Fruit fly (Drosophila melanogaster) whole organism, embryonic: Measurements from ENCODE around the gene CG1738.

Experiments used
- CG13424 ChIP-seq: fragments of 200-800 bp; sonication (Bioruptor generic); optimal IDR thresholded peaks from 2 replicates; lab custom pipeline; 2019; ENCODE audit warnings: missing biosample characterization, mild to moderate bottlenecking, missing genetic modification characterization, moderate library complexity
- CG14667 ChIP-seq: fragments of 200-800 bp; sonication (Bioruptor generic); IDR thresholded peaks from 2 replicates; pipeline ENCODE4 v1.3.6; 2022; ENCODE audit warnings: missing biosample characterization, missing genetic modification characterization
- CG14965 ChIP-seq: fragments of 200-800 bp; sonication (Bioruptor generic); optimal IDR thresholded peaks from 2 replicates; lab custom pipeline; 2016; ENCODE audit warnings: missing biosample characterization, missing genetic modification characterization, borderline replicate concordance
- CG16779 ChIP-seq: fragments of 200-800 bp; sonication (Bioruptor generic); IDR thresholded peaks from 2 replicates; pipeline ENCODE4 v1.3.6; 2022; ENCODE audit warnings: missing biosample characterization, missing genetic modification characterization
- CG2129 ChIP-seq: fragments of 200-800 bp; sonication (Bioruptor generic); IDR thresholded peaks from 2 replicates; pipeline ENCODE4 v1.3.6; 2022; ENCODE audit warnings: missing biosample characterization, missing genetic modification characterization; ENCODE audit not compliant: partially characterized antibody
- CG2202 ChIP-seq: fragments of 200-800 bp; sonication (Bioruptor generic); optimal IDR thresholded peaks from 2 replicates; lab custom pipeline; 2018; ENCODE audit warnings: missing biosample characterization, mild to moderate bottlenecking, missing genetic modification characterization
- CG30020 ChIP-seq: fragments of 200-800 bp; optimal IDR thresholded peaks from 2 replicates; lab custom pipeline; 2019; ENCODE audit warnings: missing biosample characterization, mild to moderate bottlenecking, missing genetic modification characterization, moderate library complexity
- CG5245 ChIP-seq: fragments of 200-800 bp; sonication (Bioruptor generic); optimal IDR thresholded peaks from 3 replicates; lab custom pipeline; 2016; ENCODE audit warnings: missing biosample characterization, missing genetic modification characterization
- CG6813 ChIP-seq: fragments of 200-800 bp; sonication (Bioruptor generic); optimal IDR thresholded peaks from 2 replicates; lab custom pipeline; 2017; ENCODE audit warnings: missing biosample characterization, missing genetic modification characterization, mild to moderate bottlenecking, moderate library complexity, missing genetic modification reagents
- CG6854 ChIP-seq: fragments of 200-800 bp; sonication (Bioruptor generic); optimal IDR thresholded peaks from 3 replicates; lab custom pipeline; 2017; ENCODE audit warnings: missing biosample characterization, mild to moderate bottlenecking, missing genetic modification characterization
- CG8089 ChIP-seq: fragments of 200-800 bp; sonication (Bioruptor generic); optimal IDR thresholded peaks from 3 replicates; lab custom pipeline; 2016; ENCODE audit warnings: missing biosample characterization, missing genetic modification characterization
- CG8281 ChIP-seq: fragments of 200-800 bp; sonication (Bioruptor generic); optimal IDR thresholded peaks from 2 replicates; lab custom pipeline; 2018; ENCODE audit warnings: missing biosample characterization, mild to moderate bottlenecking, missing genetic modification characterization, moderate library complexity
- CG8924 ChIP-seq: fragments of 200-800 bp; optimal IDR thresholded peaks from 3 replicates; lab custom pipeline; 2019; ENCODE audit warnings: missing biosample characterization, mild to moderate bottlenecking, missing genetic modification characterization, moderate library complexity
- CG9437 ChIP-seq: fragments of 200-800 bp; sonication (Bioruptor generic); optimal IDR thresholded peaks from 2 replicates; lab custom pipeline; 2018; ENCODE audit warnings: missing biosample characterization, mild to moderate bottlenecking, missing genetic modification characterization
- CG9727 ChIP-seq: fragments of 200-800 bp; sonication (Bioruptor generic); optimal IDR thresholded peaks from 3 replicates; lab custom pipeline; 2017; ENCODE audit warnings: missing biosample characterization, mild to moderate bottlenecking, missing genetic modification characterization
- D19B ChIP-seq: fragments of 200-800 bp; sonication (Bioruptor generic); optimal IDR thresholded peaks from 2 replicates; lab custom pipeline; 2017; ENCODE audit warnings: missing biosample characterization, mild to moderate bottlenecking, missing genetic modification characterization
- Elba2 ChIP-seq: fragments of 200-800 bp; sonication (Bioruptor generic); optimal IDR thresholded peaks from 3 replicates; lab custom pipeline; 2016; ENCODE audit warnings: missing biosample characterization, missing genetic modification characterization
- Hmx ChIP-seq: fragments of 200-800 bp; sonication (Bioruptor generic); optimal IDR thresholded peaks from 2 replicates; lab custom pipeline; 2016; ENCODE audit warnings: missing biosample characterization, missing genetic modification characterization
- Hr78 ChIP-seq, 2 experiments: fragments of 200-800 bp in 1 of 2; fragments of >200 bp in 1 of 2; sonication (Bioruptor generic) in 1 of 2; optimal IDR thresholded peaks; 2 replicates each; lab custom pipeline; 2017 to 2019; ENCODE audit warnings: missing biosample characterization in 2 of 2, missing genetic modification characterization in 2 of 2, mild to moderate bottlenecking in 1 of 2, moderate library complexity in 1 of 2
- Hsf ChIP-seq: fragments of 200-800 bp; sonication (Bioruptor generic); optimal IDR thresholded peaks from 3 replicates; lab custom pipeline; 2016; ENCODE audit warnings: missing biosample characterization, missing genetic modification characterization
- Lhr ChIP-seq: fragments of 200-800 bp; sonication (Bioruptor generic); optimal IDR thresholded peaks from 3 replicates; lab custom pipeline; 2017; ENCODE audit warnings: mild to moderate bottlenecking, missing biosample characterization, missing genetic modification reagents, missing genetic modification characterization
- Max ChIP-seq: fragments of 200-800 bp; sonication (Bioruptor generic); optimal IDR thresholded peaks from 2 replicates; lab custom pipeline; 2016; ENCODE audit warnings: missing biosample characterization, mild to moderate bottlenecking, missing genetic modification characterization
- NfI ChIP-seq: fragments of 200-800 bp; sonication (Bioruptor generic); optimal IDR thresholded peaks from 3 replicates; lab custom pipeline; 2018; ENCODE audit warnings: missing biosample characterization, mild to moderate bottlenecking, missing genetic modification characterization, moderate library complexity
- Oli ChIP-seq: fragments of 200-800 bp; sonication (Bioruptor generic); optimal IDR thresholded peaks from 2 replicates; lab custom pipeline; 2018; ENCODE audit warnings: missing biosample characterization, mild to moderate bottlenecking, missing genetic modification characterization, moderate library complexity
- PHDP ChIP-seq: fragments of 200-800 bp; sonication (Bioruptor generic); optimal IDR thresholded peaks from 3 replicates; lab custom pipeline; 2018; ENCODE audit warnings: missing biosample characterization, mild to moderate bottlenecking, missing genetic modification characterization, moderate library complexity
- Sox102F ChIP-seq: fragments of 200-800 bp; sonication (Bioruptor generic); optimal IDR thresholded peaks from 2 replicates; lab custom pipeline; 2018; ENCODE audit warnings: missing biosample characterization, mild to moderate bottlenecking, missing genetic modification characterization, moderate library complexity
- Spps ChIP-seq: fragments of 200-800 bp; sonication (Bioruptor generic); optimal IDR thresholded peaks from 2 replicates; lab custom pipeline; 2018; ENCODE audit warnings: missing biosample characterization, mild to moderate bottlenecking, missing genetic modification characterization
- az2 ChIP-seq: fragments of 200-800 bp; sonication (Bioruptor generic); optimal IDR thresholded peaks from 3 replicates; lab custom pipeline; 2016; ENCODE audit warnings: missing biosample characterization, missing genetic modification characterization
- bowl ChIP-seq: fragments of 200-800 bp; sonication (Bioruptor generic); IDR thresholded peaks from 2 replicates; pipeline ENCODE4 v1.3.6; 2022; ENCODE audit warnings: missing biosample characterization, missing genetic modification characterization
- chm ChIP-seq: fragments of 200-800 bp; sonication (Bioruptor generic); IDR thresholded peaks from 2 replicates; pipeline ENCODE4 v1.3.6; 2022; ENCODE audit warnings: missing biosample characterization, missing genetic modification characterization
- crc ChIP-seq: fragments of 200-800 bp; sonication (Bioruptor generic); optimal IDR thresholded peaks from 2 replicates; lab custom pipeline; 2016; ENCODE audit warnings: missing biosample characterization, missing genetic modification characterization
- crol ChIP-seq: fragments of 200-800 bp; sonication (Bioruptor generic); IDR thresholded peaks from 2 replicates; pipeline ENCODE4 v1.3.6; 2022; ENCODE audit warnings: missing biosample characterization, missing genetic modification characterization
- ems ChIP-seq: fragments of 200-800 bp; sonication (Bioruptor generic); optimal IDR thresholded peaks from 3 replicates; lab custom pipeline; 2016; ENCODE audit warnings: missing biosample characterization, missing genetic modification characterization
- gcm ChIP-seq: fragments of 200-800 bp; sonication (Bioruptor generic); optimal IDR thresholded peaks from 2 replicates; lab custom pipeline; 2019; ENCODE audit warnings: missing biosample characterization, mild to moderate bottlenecking, missing genetic modification characterization, moderate library complexity
- h ChIP-seq: fragments of >200 bp; optimal IDR thresholded peaks from 2 replicates; lab custom pipeline; 2017
- her ChIP-seq: fragments of 200-800 bp; sonication (Bioruptor generic); optimal IDR thresholded peaks from 2 replicates; lab custom pipeline; 2016; ENCODE audit warnings: missing biosample characterization, missing genetic modification characterization
- lab ChIP-seq: fragments of 200-800 bp; sonication (Bioruptor generic); optimal IDR thresholded peaks from 3 replicates; lab custom pipeline; 2017; ENCODE audit warnings: missing biosample characterization, missing genetic modification characterization, mild to moderate bottlenecking, moderate library complexity, missing genetic modification reagents
- lmd ChIP-seq: fragments of 200-800 bp; sonication (Bioruptor generic); IDR thresholded peaks from 2 replicates; pipeline ENCODE4 v1.3.6; 2022; ENCODE audit warnings: missing biosample characterization, missing genetic modification characterization
- lola ChIP-seq, 3 experiments: fragments of >200 bp in 2 of 3; fragments of 200-800 bp in 1 of 3; sonication (Bioruptor generic) in 1 of 3; optimal IDR thresholded peaks; 2 replicates each; lab custom pipeline; 2017 to 2019; ENCODE audit warnings: missing biosample characterization in 3 of 3, missing genetic modification characterization in 3 of 3, mild to moderate bottlenecking in 1 of 3, moderate library complexity in 1 of 3
- mirr ChIP-seq: fragments of 200-800 bp; sonication (Bioruptor generic); optimal IDR thresholded peaks from 3 replicates; lab custom pipeline; 2018; ENCODE audit warnings: missing biosample characterization, mild to moderate bottlenecking, missing genetic modification characterization
- mld ChIP-seq: fragments of 200-800 bp; sonication (Bioruptor generic); IDR thresholded peaks from 3 replicates; pipeline ENCODE4 v1.3.6; 2022; ENCODE audit warnings: missing biosample characterization, missing genetic modification characterization; ENCODE audit not compliant: partially characterized antibody
- pb ChIP-seq: fragments of 200-800 bp; sonication (Bioruptor generic); optimal IDR thresholded peaks from 3 replicates; lab custom pipeline; 2016; ENCODE audit warnings: missing biosample characterization, missing genetic modification characterization
- pzg ChIP-seq: fragments of 200-800 bp; sonication (Bioruptor generic); optimal IDR thresholded peaks from 3 replicates; lab custom pipeline; 2018; ENCODE audit warnings: missing biosample characterization, mild to moderate bottlenecking, missing genetic modification characterization, moderate library complexity
- row ChIP-seq: fragments of 200-800 bp; sonication (Bioruptor generic); IDR thresholded peaks from 3 replicates; pipeline ENCODE4 v1.3.6; 2022; ENCODE audit warnings: missing biosample characterization, missing genetic modification characterization
- sima ChIP-seq: fragments of 200-800 bp; sonication (Bioruptor generic); optimal IDR thresholded peaks from 2 replicates; lab custom pipeline; 2016; ENCODE audit warnings: missing biosample characterization, missing genetic modification characterization
- slou ChIP-seq: fragments of 200-800 bp; sonication (Bioruptor generic); optimal IDR thresholded peaks from 3 replicates; lab custom pipeline; 2016; ENCODE audit warnings: missing biosample characterization, missing genetic modification characterization
- sna ChIP-seq: fragments of 200-800 bp; sonication (Bioruptor generic); IDR thresholded peaks from 2 replicates; pipeline ENCODE4 v1.3.6; 2022; ENCODE audit warnings: missing biosample characterization, missing genetic modification characterization; ENCODE audit not compliant: partially characterized antibody
- ssp ChIP-seq: fragments of 200-800 bp; sonication (Bioruptor generic); IDR thresholded peaks from 2 replicates; pipeline ENCODE4 v1.3.6; 2022; ENCODE audit warnings: missing biosample characterization, missing genetic modification characterization
- tna ChIP-seq: fragments of 200-800 bp; sonication (Bioruptor generic); IDR thresholded peaks from 2 replicates; pipeline ENCODE4 v1.3.6; 2022; ENCODE audit warnings: missing biosample characterization, missing genetic modification characterization; ENCODE audit not compliant: partially characterized antibody
- usp ChIP-seq: fragments of >200 bp; optimal IDR thresholded peaks from 2 replicates; lab custom pipeline; 2017; ENCODE audit warnings: missing biosample characterization, missing genetic modification characterization
- zfh1 ChIP-seq: fragments of 200-800 bp; sonication (Bioruptor generic); IDR thresholded peaks from 3 replicates; pipeline ENCODE4 v1.3.6; 2022; ENCODE audit warnings: missing biosample characterization, missing genetic modification characterization

Gene CG1738

DNA sequence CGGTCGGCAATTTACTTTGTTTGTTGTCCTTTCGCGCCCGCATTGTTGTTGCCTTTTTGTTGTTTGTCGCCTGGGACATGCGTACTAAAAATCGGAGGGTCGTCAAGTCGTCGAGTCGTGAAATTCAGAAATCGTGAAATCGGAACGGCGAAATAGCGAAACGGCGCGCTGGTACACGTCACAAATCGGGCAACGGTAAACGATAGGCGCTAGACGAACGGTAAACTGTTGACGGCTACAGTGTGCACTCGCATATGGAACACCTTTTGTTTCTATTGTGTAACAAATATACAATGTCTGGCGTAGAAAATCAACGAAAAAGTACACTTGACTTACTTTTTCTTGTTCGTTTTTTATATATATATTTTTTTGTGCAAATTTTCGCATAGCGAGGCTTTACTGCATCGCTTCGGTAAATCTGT is 35.2 kb downstream of the CG1738 start (continued):
- TF ChIP-seq gcm (GFP tag; lab: Kevin White, UChicago) (no peak), CG30020 (no peak), Hmx (GFP tag; lab: Kevin White, UChicago) (no peak), mirr (peak; percentile 8), Oli (tag; lab: Kevin White, UChicago) (peak; percentile 60), h (lab: Kevin White, UChicago) (no peak), CG14667 (GFP tag; lab: Robert Waterston, UW) (peak; percentile 72), pzg (GFP tag; lab: Kevin White, UChicago) (no peak), Spps (no peak), ssp (GFP tag; lab: Robert Waterston, UW) (peak; percentile 66), row (GFP tag; lab: Robert Waterston, UW) (peak; percentile 87), crc (GFP tag; lab: Kevin White, UChicago) (peak; percentile 10), lab (GFP tag; lab: Kevin White, UChicago) (peak; percentile 90), D19B (GFP tag; lab: Kevin White, UChicago) (peak; percentile 36), Sox102F (GFP tag; lab: Kevin White, UChicago) (peak; percentile 60), CG5245 (GFP tag; lab: Kevin White, UChicago) (no peak), NfI (GFP tag; lab: Kevin White, UChicago) (peak; percentile 69), CG2129 (GFP tag; lab: Robert Waterston, UW) (no peak), CG9437 (GFP tag; lab: Kevin White, UChicago) (no peak), Hr78 (GFP tag; optimal IDR thresholded peaks at IDR 0.05; lab: Kevin White, UChicago) (no peak), CG16779 (GFP tag; lab: Robert Waterston, UW) (0 out of 2 replicates have a peak, but pooled peaks have one; percentile 53), ems (GFP tag; lab: Kevin White, UChicago) (peak; percentile 62), Lhr (GFP tag; lab: Kevin White, UChicago) (no peak), pb (no peak), mld (GFP tag; lab: Robert Waterston, UW) (no peak), az2 (GFP tag; lab: Kevin White, UChicago) (peak; percentile 21), CG8089 (no peak), sna (GFP tag; lab: Robert Waterston, UW) (no peak), CG9727 (GFP tag; lab: Kevin White, UChicago) (peak; percentile 61), CG8924 (tag; lab: Kevin White, UChicago) (peak; percentile 61), tna (GFP tag; lab: Robert Waterston, UW) (no peak), sima (GFP tag; lab: Kevin White, UChicago) (no peak), CG6854 (GFP tag; lab: Kevin White, UChicago) (peak; percentile 58), Hsf (GFP tag; lab: Kevin White, UChicago) (peak; percentile 61), Max (GFP tag; lab: Kevin White, UChicago) (peak; percentile 42), CG8281 (peak; percentile 42), slou (GFP tag; lab: Kevin White, UChicago) (peak; percentile 70), zfh1 (GFP tag; lab: Robert Waterston, UW) (peak; percentile 45; the same call in 1 of the 3 replicates), PHDP (tag; lab: Kevin White, UChicago) (peak; percentile 71), crol (no peak), CG14965 (GFP tag; lab: Kevin White, UChicago) (no peak), Elba2 (GFP tag; lab: Kevin White, UChicago) (no peak), lmd (peak; percentile 80), chm (GFP tag; lab: Robert Waterston, UW) (peak; percentile 48; the same call in 1 of the 2 replicates), usp (no peak), lola (GFP tag; optimal IDR thresholded peaks at IDR 0.05; lab: Kevin White, UChicago) (no peak), her (GFP tag; lab: Kevin White, UChicago) (no peak), bowl (GFP tag; lab: Robert Waterston, UW) (no peak), CG13424 (peak; percentile 69), CG2202 (tag; lab: Kevin White, UChicago) (no peak), CG6813 (GFP tag; lab: Kevin White, UChicago) (peak; percentile 68)
